Fruit fly (Drosophila melanogaster): ENCODE data around the gene ato.

The ato gene

dm6 chr3R:8277494-8278293, at the start of gene ato:
TSS of gene ato (plus strand) at chr3R:8278052.
- TF ChIP-seq pad (GFP tag; optimal IDR thresholded peaks at IDR 0.05), result no peak
- TF ChIP-seq kay (GFP tag; ENCODE audit: borderline replicate concordance), result no peak

dm6 chr3R:8233370-8233773, 44.5 kb upstream of the ato start, which contains the start of gene PolI:
TSS of gene PolI (plus strand) at chr3R:8233507.
- TF ChIP-seq CG7101 (tag; optimal IDR thresholded peaks at IDR 0.05), result peak; percentile 9
- TF ChIP-seq CG12768 (GFP tag; optimal IDR thresholded peaks at IDR 0.05), result no peak
- no peak for TF ChIP-seq cic (GFP tag; optimal IDR thresholded peaks at IDR 0.05)
- TF ChIP-seq kay (GFP tag; ENCODE audit: borderline replicate concordance), result peak; percentile 94
- TF ChIP-seq cnc (optimal IDR thresholded peaks at IDR 0.05), result no peak
- peak; percentile 33 for TF ChIP-seq bab1 (GFP tag; optimal IDR thresholded peaks at IDR 0.05)
- TF ChIP-seq toe (GFP tag; optimal IDR thresholded peaks at IDR 0.05), result peak; percentile 56
- peak; percentile 48 for TF ChIP-seq Mnt (GFP tag; optimal IDR thresholded peaks at IDR 0.05)
- TF ChIP-seq CG1620 (GFP tag; optimal IDR thresholded peaks at IDR 0.05), result peak; percentile 48
- no peak for TF ChIP-seq CG11617 (GFP tag; optimal IDR thresholded peaks at IDR 0.05)
- no peak for TF ChIP-seq Clk (GFP tag; optimal IDR thresholded peaks at IDR 0.05)
- TF ChIP-seq CG14711 (tag; optimal IDR thresholded peaks at IDR 0.05), result no peak
- TF ChIP-seq pad (GFP tag; optimal IDR thresholded peaks at IDR 0.05), result peak; percentile 20
- TF ChIP-seq CG7045 (GFP tag; optimal IDR thresholded peaks at IDR 0.05), result peak; percentile 8
- peak; percentile 16 for TF ChIP-seq ovo (GFP tag; optimal IDR thresholded peaks at IDR 0.05)
- peak; percentile 9 for TF ChIP-seq Hr96 (GFP tag; optimal IDR thresholded peaks at IDR 0.05)
- TF ChIP-seq CG5204 (GFP tag; optimal IDR thresholded peaks at IDR 0.05), result peak; percentile 12
- no peak for TF ChIP-seq Crg-1 (GFP tag; optimal IDR thresholded peaks at IDR 0.05)
- no peak for TF ChIP-seq tj (GFP tag; optimal IDR thresholded peaks at IDR 0.05)
- TF ChIP-seq CG33017 (tag; optimal IDR thresholded peaks at IDR 0.05), result no peak

dm6 chr3R:8233864-8234263, 44.0 kb upstream of the ato start:
- TF ChIP-seq Clk (GFP tag; optimal IDR thresholded peaks at IDR 0.05) (no peak), CG5204 (GFP tag; optimal IDR thresholded peaks at IDR 0.05) (no peak), CG12768 (GFP tag; optimal IDR thresholded peaks at IDR 0.05) (no peak), bab1 (GFP tag; optimal IDR thresholded peaks at IDR 0.05) (no peak), Mnt (GFP tag; optimal IDR thresholded peaks at IDR 0.05) (no peak), CG11617 (GFP tag; optimal IDR thresholded peaks at IDR 0.05) (no peak), CG7101 (tag; optimal IDR thresholded peaks at IDR 0.05) (no peak), CG1620 (GFP tag; optimal IDR thresholded peaks at IDR 0.05) (no peak), CG14711 (tag; optimal IDR thresholded peaks at IDR 0.05) (no peak), pad (GFP tag; optimal IDR thresholded peaks at IDR 0.05) (no peak), cic (GFP tag; optimal IDR thresholded peaks at IDR 0.05) (no peak)

dm6 chr3R:8239472-8240301, 38.2 kb upstream of the ato start:
- TF ChIP-seq CG7101 (tag; optimal IDR thresholded peaks at IDR 0.05) (peak; percentile 87), kay (GFP tag; ENCODE audit: borderline replicate concordance) (peak; percentile 99), CG12768 (GFP tag; optimal IDR thresholded peaks at IDR 0.05) (peak; percentile 94), CG14711 (tag; optimal IDR thresholded peaks at IDR 0.05) (peak; percentile 73), CG7045 (GFP tag; optimal IDR thresholded peaks at IDR 0.05) (peak; percentile 92), bab1 (GFP tag; optimal IDR thresholded peaks at IDR 0.05) (peak; percentile 86), ovo (GFP tag; optimal IDR thresholded peaks at IDR 0.05) (peak; percentile 60), cnc (optimal IDR thresholded peaks at IDR 0.05) (no peak), CG1620 (GFP tag; optimal IDR thresholded peaks at IDR 0.05) (peak; percentile 67), pad (GFP tag; optimal IDR thresholded peaks at IDR 0.05) (peak; percentile 75), CG11617 (GFP tag; optimal IDR thresholded peaks at IDR 0.05) (peak; percentile 97), Hr96 (GFP tag; optimal IDR thresholded peaks at IDR 0.05) (peak; percentile 89), tj (GFP tag; optimal IDR thresholded peaks at IDR 0.05) (peak; percentile 80), CG5204 (GFP tag; optimal IDR thresholded peaks at IDR 0.05) (peak; percentile 93), cic (GFP tag; optimal IDR thresholded peaks at IDR 0.05) (peak; percentile 36), Mnt (GFP tag; optimal IDR thresholded peaks at IDR 0.05) (peak; percentile 53), toe (GFP tag; optimal IDR thresholded peaks at IDR 0.05) (peak; percentile 90), Clk (GFP tag; optimal IDR thresholded peaks at IDR 0.05) (peak; percentile 80), CG33017 (tag; optimal IDR thresholded peaks at IDR 0.05) (peak; percentile 85), Crg-1 (GFP tag; optimal IDR thresholded peaks at IDR 0.05) (peak; percentile 80)

dm6 chr3R:8240302-8240682, 37.6 kb upstream of the ato start, which contains the start of gene Ada2b:
TSS of gene Ada2b (minus strand) at chr3R:8240515.
- no peak for TF ChIP-seq cnc (optimal IDR thresholded peaks at IDR 0.05)
- peak; percentile 33 for TF ChIP-seq Mnt (GFP tag; optimal IDR thresholded peaks at IDR 0.05)

dm6 chr3R:8243720-8244119, 34.1 kb upstream of the ato start, which contains the start of the genes CG9636, CG18749 and CG33722:
TSS of gene CG9636 (minus strand) at chr3R:8243792.
TSS of gene CG18749 (plus strand) at chr3R:8244055.
TSS of gene CG33722 (plus strand) at chr3R:8244055.
- TF ChIP-seq kay (GFP tag; ENCODE audit: borderline replicate concordance) (peak; percentile 96), Mnt (GFP tag; optimal IDR thresholded peaks at IDR 0.05) (peak; percentile 75), CG7045 (GFP tag; optimal IDR thresholded peaks at IDR 0.05) (peak; percentile 39), Crg-1 (GFP tag; optimal IDR thresholded peaks at IDR 0.05) (peak; percentile 53), toe (GFP tag; optimal IDR thresholded peaks at IDR 0.05) (peak; percentile 83), tj (GFP tag; optimal IDR thresholded peaks at IDR 0.05) (peak; percentile 53), pad (GFP tag; optimal IDR thresholded peaks at IDR 0.05) (peak; percentile 37), Hr96 (GFP tag; optimal IDR thresholded peaks at IDR 0.05) (peak; percentile 70), CG12768 (GFP tag; optimal IDR thresholded peaks at IDR 0.05) (peak; percentile 21), ovo (GFP tag; optimal IDR thresholded peaks at IDR 0.05) (peak; percentile 5), CG5204 (GFP tag; optimal IDR thresholded peaks at IDR 0.05) (peak; percentile 59), CG1620 (GFP tag; optimal IDR thresholded peaks at IDR 0.05) (peak; percentile 62), CG7101 (tag; optimal IDR thresholded peaks at IDR 0.05) (peak; percentile 62), CG11617 (GFP tag; optimal IDR thresholded peaks at IDR 0.05) (peak; percentile 75), cic (GFP tag; optimal IDR thresholded peaks at IDR 0.05) (peak; percentile 31), cnc (optimal IDR thresholded peaks at IDR 0.05) (peak; percentile 90 to 95), CG14711 (tag; optimal IDR thresholded peaks at IDR 0.05) (peak; percentile 78), CG33017 (tag; optimal IDR thresholded peaks at IDR 0.05) (peak; percentile 57), Clk (GFP tag; optimal IDR thresholded peaks at IDR 0.05) (peak; percentile 38), bab1 (GFP tag; optimal IDR thresholded peaks at IDR 0.05) (peak; percentile 78)

Measured in whole organism, adult.